Worm (Caenorhabditis elegans) whole organism, late embryonic: ENCODE measurements around the gene Y38E10A.33.

Experiments used
- C38D4.7 ChIP-seq: fragments of 200-800 bp; sonication (Bioruptor generic); optimal IDR thresholded peaks from 2 replicates; lab custom pipeline; 2018; ENCODE audit warnings: mild to moderate bottlenecking, missing genetic modification characterization, moderate library complexity, missing compliant biosample characterization
- K09A11.1 ChIP-seq: sonication (generic microtip); optimal IDR thresholded peaks from 2 replicates; lab custom pipeline; 2017; ENCODE audit warnings: antibody characterized with exemption, mild to moderate bottlenecking, missing genetic modification characterization, missing compliant biosample characterization; ENCODE audit not compliant: insufficient read depth
- T23F11.4 ChIP-seq: fragments of 200-800 bp; sonication (Bioruptor generic); optimal IDR thresholded peaks from 2 replicates; lab custom pipeline; 2018; ENCODE audit warnings: mild to moderate bottlenecking, missing genetic modification characterization, missing compliant biosample characterization
- ceh-19 ChIP-seq: fragments of 200-800 bp; sonication (Bioruptor generic); optimal IDR thresholded peaks from 2 replicates; lab custom pipeline; 2018; ENCODE audit warnings: mild to moderate bottlenecking, missing genetic modification characterization, missing compliant biosample characterization
- ceh-22 ChIP-seq: sonication (generic microtip); optimal IDR thresholded peaks from 2 replicates; lab custom pipeline; 2017; ENCODE audit warnings: missing biosample characterization, missing genetic modification characterization
- ceh-24 ChIP-seq: sonication (generic microtip); optimal IDR thresholded peaks from 2 replicates; lab custom pipeline; 2016; ENCODE audit warnings: mild to moderate bottlenecking, missing genetic modification characterization, missing compliant biosample characterization
- ceh-30 ChIP-seq: fragments of 150-350 bp; optimal IDR thresholded peaks from 2 replicates; lab custom pipeline; 2014; ENCODE audit warnings: missing biosample characterization, missing genetic modification characterization
- dmd-4 ChIP-seq: sonication (generic microtip); optimal IDR thresholded peaks from 2 replicates; lab custom pipeline; 2016; ENCODE audit warnings: borderline replicate concordance, missing genetic modification characterization, missing compliant biosample characterization
- dve-1 ChIP-seq: sonication (generic microtip); optimal IDR thresholded peaks from 2 replicates; lab custom pipeline; 2017; ENCODE audit warnings: antibody characterized with exemption, mild to moderate bottlenecking, missing genetic modification characterization, missing compliant biosample characterization
- eyg-1 ChIP-seq: sonication (generic microtip); optimal IDR thresholded peaks from 2 replicates; lab custom pipeline; 2016; ENCODE audit warnings: missing genotype, missing genetic modification characterization, missing compliant biosample characterization
- fax-1 ChIP-seq: sonication (generic microtip); optimal IDR thresholded peaks from 2 replicates; lab custom pipeline; 2016; ENCODE audit warnings: missing genotype, missing genetic modification characterization, missing compliant biosample characterization
- fkh-10 ChIP-seq: fragments of 150-350 bp; optimal IDR thresholded peaks from 2 replicates; lab custom pipeline; 2014; ENCODE audit warnings: missing biosample characterization, missing genetic modification reagents, missing genetic modification characterization
- hlh-13 ChIP-seq: fragments of 200-800 bp; sonication (Bioruptor generic); optimal IDR thresholded peaks from 2 replicates; lab custom pipeline; 2018; ENCODE audit warnings: mild to moderate bottlenecking, missing genetic modification characterization, missing compliant biosample characterization
- hlh-6 ChIP-seq: sonication (generic microtip); optimal IDR thresholded peaks from 2 replicates; lab custom pipeline; 2016; ENCODE audit warnings: missing genotype, missing genetic modification characterization, missing compliant biosample characterization
- madf-2 ChIP-seq: sonication (generic microtip); optimal IDR thresholded peaks from 2 replicates; lab custom pipeline; 2017; ENCODE audit warnings: missing genetic modification characterization, missing compliant biosample characterization
- mec-3 ChIP-seq: sonication (generic microtip); optimal IDR thresholded peaks from 2 replicates; lab custom pipeline; 2016; ENCODE audit warnings: borderline replicate concordance, missing genetic modification characterization, missing compliant biosample characterization
- nfya-1 ChIP-seq: sonication (generic microtip); optimal IDR thresholded peaks from 2 replicates; lab custom pipeline; 2017; ENCODE audit warnings: missing genetic modification characterization, mild to moderate bottlenecking, missing compliant biosample characterization, antibody characterized with exemption, moderate library complexity
- nhr-11 ChIP-seq: fragments of 150-350 bp; optimal IDR thresholded peaks from 2 replicates; lab custom pipeline; 2014; ENCODE audit warnings: missing biosample characterization, missing genetic modification characterization
- npax-4 ChIP-seq: sonication (generic microtip); optimal IDR thresholded peaks from 2 replicates; lab custom pipeline; 2016; ENCODE audit warnings: missing genetic modification characterization, missing compliant biosample characterization
- odd-2 ChIP-seq: sonication (generic microtip); optimal IDR thresholded peaks from 2 replicates; lab custom pipeline; 2017; ENCODE audit warnings: antibody characterized with exemption, mild to moderate bottlenecking, missing genetic modification characterization, missing compliant biosample characterization
- pax-1 ChIP-seq: fragments of 150-350 bp; optimal IDR thresholded peaks from 2 replicates; lab custom pipeline; 2014; ENCODE audit warnings: missing biosample characterization, missing genetic modification characterization
- pha-2 ChIP-seq: sonication (generic microtip); optimal IDR thresholded peaks from 2 replicates; lab custom pipeline; 2017; ENCODE audit warnings: mild to moderate bottlenecking, missing genetic modification characterization, missing compliant biosample characterization
- pqm-1 ChIP-seq: sonication (generic microtip); optimal IDR thresholded peaks from 2 replicates; lab custom pipeline; 2016; ENCODE audit warnings: missing genetic modification characterization, missing compliant biosample characterization
- ref-2 ChIP-seq: sonication (generic microtip); optimal IDR thresholded peaks from 2 replicates; lab custom pipeline; 2016; ENCODE audit warnings: missing genetic modification characterization, missing compliant biosample characterization
- sox-4 ChIP-seq: sonication (generic microtip); optimal IDR thresholded peaks from 2 replicates; lab custom pipeline; 2017; ENCODE audit warnings: mild to moderate bottlenecking, missing genetic modification characterization, inconsistent platforms, missing compliant biosample characterization
- syd-9 ChIP-seq: sonication (generic microtip); optimal IDR thresholded peaks from 2 replicates; lab custom pipeline; 2016; ENCODE audit warnings: mild to moderate bottlenecking, missing genetic modification characterization, moderate library complexity, missing compliant biosample characterization
- tbx-2 ChIP-seq: sonication (generic microtip); optimal IDR thresholded peaks from 2 replicates; lab custom pipeline; 2016; ENCODE audit warnings: missing genetic modification characterization, missing compliant biosample characterization
- tbx-7 ChIP-seq: sonication (generic microtip); optimal IDR thresholded peaks from 2 replicates; lab custom pipeline; 2016; ENCODE audit warnings: missing genotype, missing genetic modification characterization, missing compliant biosample characterization
- ttx-3 ChIP-seq: sonication (generic microtip); optimal IDR thresholded peaks from 2 replicates; lab custom pipeline; 2016; ENCODE audit warnings: missing genetic modification reagents, missing genetic modification characterization, missing compliant biosample characterization
- unc-3 ChIP-seq, 2 experiments: fragments of 200-800 bp in 1 of 2; sonication (Bioruptor generic) in 1 of 2; sonication (generic microtip) in 1 of 2; conservative IDR thresholded peaks in 1 of 2; optimal IDR thresholded peaks in 1 of 2; 2 replicates each; pipeline versions ENCODE4 v1.3.6 to Lab custom; 2016 to 2022; ENCODE audit warnings: missing compliant biosample characterization in 2 of 2, missing genetic modification characterization in 2 of 2, missing genetic modification reagents in 1 of 2
- unc-42 ChIP-seq: sonication (generic microtip); optimal IDR thresholded peaks from 2 replicates; lab custom pipeline; 2016; ENCODE audit warnings: missing genotype, missing genetic modification characterization, missing compliant biosample characterization
- unc-55 ChIP-seq: sonication (generic microtip); optimal IDR thresholded peaks from 2 replicates; lab custom pipeline; 2017; ENCODE audit warnings: missing biosample characterization, missing genetic modification reagents, missing genetic modification characterization
- zip-5 ChIP-seq: sonication (generic microtip); optimal IDR thresholded peaks from 2 replicates; lab custom pipeline; 2016; ENCODE audit warnings: missing genetic modification characterization, missing compliant biosample characterization
- ztf-16 ChIP-seq: sonication (generic microtip); optimal IDR thresholded peaks from 2 replicates; lab custom pipeline; 2017; ENCODE audit warnings: missing genetic modification characterization, missing compliant biosample characterization

Y38E10A.33 gene

DNA sequence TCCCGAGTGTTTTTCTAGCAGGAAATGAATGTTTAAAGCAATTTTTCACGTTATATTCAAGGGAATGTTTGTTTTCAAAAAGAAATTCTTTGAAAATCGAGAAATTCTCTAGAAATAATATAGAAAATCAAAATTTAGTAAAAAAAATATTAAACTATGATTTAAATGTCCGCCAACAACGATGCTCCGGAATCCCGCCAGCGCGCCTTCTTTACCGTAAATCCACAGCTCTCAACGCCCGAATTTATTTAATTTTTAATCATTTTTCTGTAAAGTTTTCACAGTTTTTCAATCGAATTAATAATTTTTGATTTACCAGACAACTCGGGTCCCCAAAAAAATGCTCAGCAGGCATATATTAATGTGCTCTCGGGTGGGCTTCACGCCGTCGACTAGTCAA, at the start of gene Y38E10A.33, which contains the start of gene cox-10:
Gene Y38E10A.33, minus strand, starts transcription at position 12 of the 400 bp plus-strand sequence.
Gene cox-10, plus strand, starts transcription at position 320 of the 400 bp plus-strand sequence.
- TF ChIP-seq K09A11.1 (tag; lab: Kevin White, UChicago): no peak
- TF ChIP-seq tbx-2 (tag; lab: Kevin White, UChicago): no peak
- TF ChIP-seq pax-1: peak; percentile 7
- no peak for TF ChIP-seq ttx-3
- no peak for TF ChIP-seq sox-4 (tag; lab: Kevin White, UChicago)
- no peak for TF ChIP-seq unc-3 (GFP tag; conservative IDR thresholded peaks at IDR 0.05; lab: Robert Waterston, UW)
- TF ChIP-seq unc-3 (tag; optimal IDR thresholded peaks at IDR 0.05; lab: Kevin White, UChicago): no peak
- no peak for TF ChIP-seq ceh-30 (tag; lab: Kevin White, UChicago)
- TF ChIP-seq hlh-13 (GFP tag; lab: Kevin White, UChicago): no peak
- TF ChIP-seq fkh-10 (GFP tag; lab: Kevin White, UChicago): no peak
- TF ChIP-seq ceh-24: no peak
- TF ChIP-seq pha-2: no peak
- TF ChIP-seq syd-9 (tag; lab: Kevin White, UChicago): no peak
- peak; percentile 26 for TF ChIP-seq unc-42 (tag; lab: Kevin White, UChicago)
- no peak for TF ChIP-seq madf-2 (tag; lab: Kevin White, UChicago)

- no peak for TF ChIP-seq dve-1 (tag; lab: Kevin White, UChicago)
- TF ChIP-seq odd-2: no peak
- no peak for TF ChIP-seq ztf-16
- no peak for TF ChIP-seq madf-2 (tag; lab: Kevin White, UChicago)
Measured at ce11 chrII:12728608-12729007, 49.2 kb upstream of the Y38E10A.33 start.

ce11 chrII:12727871-12728270, 48.4 kb upstream of the Y38E10A.33 start:
- peak; percentile 83 for TF ChIP-seq hlh-6 (tag; lab: Kevin White, UChicago)
- TF ChIP-seq ceh-24: no peak

DNA sequence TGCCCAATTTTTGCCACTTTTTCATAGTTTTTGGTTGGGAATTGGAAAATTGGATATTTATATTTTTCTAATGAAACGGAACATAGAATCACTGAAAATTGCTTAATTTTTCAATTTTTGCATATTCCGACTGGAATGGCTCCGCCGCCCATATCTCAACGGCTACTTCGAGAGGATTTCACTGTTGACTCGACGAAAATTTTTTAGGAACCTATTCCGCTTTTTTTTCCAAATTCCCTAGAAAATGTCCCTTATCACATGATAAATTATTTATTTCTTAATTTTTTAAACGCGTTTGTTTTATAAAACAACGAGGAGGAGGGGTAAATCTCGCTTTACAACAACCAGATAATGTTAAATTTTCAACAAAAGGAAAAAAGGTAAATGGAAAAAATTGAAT, 47.3 kb upstream of the Y38E10A.33 start:
- no peak for TF ChIP-seq mec-3
- TF ChIP-seq C38D4.7: no peak
- TF ChIP-seq zip-5: no peak
- no peak for TF ChIP-seq eyg-1 (tag; lab: Kevin White, UChicago)
- TF ChIP-seq syd-9 (tag; lab: Kevin White, UChicago): no peak
- no peak for TF ChIP-seq ttx-3
- TF ChIP-seq nhr-11 (tag; lab: Kevin White, UChicago): no peak
- no peak for TF ChIP-seq ceh-22 (tag; lab: Kevin White, UChicago)
- TF ChIP-seq unc-55 (GFP tag; lab: Kevin White, UChicago): no peak
- TF ChIP-seq tbx-7: no peak
- no peak for TF ChIP-seq T23F11.4 (GFP tag; lab: Kevin White, UChicago)
- TF ChIP-seq ceh-30 (tag; lab: Kevin White, UChicago): no peak
- TF ChIP-seq nfya-1: no peak
- TF ChIP-seq fkh-10 (GFP tag; lab: Kevin White, UChicago): no peak
- no peak for TF ChIP-seq pqm-1 (tag; lab: Kevin White, UChicago)
- TF ChIP-seq npax-4 (tag; lab: Kevin White, UChicago): no peak
- TF ChIP-seq fax-1 (tag; lab: Kevin White, UChicago): no peak
- no peak for TF ChIP-seq ceh-19
- TF ChIP-seq dmd-4: no peak
- no peak for TF ChIP-seq ref-2

DNA sequence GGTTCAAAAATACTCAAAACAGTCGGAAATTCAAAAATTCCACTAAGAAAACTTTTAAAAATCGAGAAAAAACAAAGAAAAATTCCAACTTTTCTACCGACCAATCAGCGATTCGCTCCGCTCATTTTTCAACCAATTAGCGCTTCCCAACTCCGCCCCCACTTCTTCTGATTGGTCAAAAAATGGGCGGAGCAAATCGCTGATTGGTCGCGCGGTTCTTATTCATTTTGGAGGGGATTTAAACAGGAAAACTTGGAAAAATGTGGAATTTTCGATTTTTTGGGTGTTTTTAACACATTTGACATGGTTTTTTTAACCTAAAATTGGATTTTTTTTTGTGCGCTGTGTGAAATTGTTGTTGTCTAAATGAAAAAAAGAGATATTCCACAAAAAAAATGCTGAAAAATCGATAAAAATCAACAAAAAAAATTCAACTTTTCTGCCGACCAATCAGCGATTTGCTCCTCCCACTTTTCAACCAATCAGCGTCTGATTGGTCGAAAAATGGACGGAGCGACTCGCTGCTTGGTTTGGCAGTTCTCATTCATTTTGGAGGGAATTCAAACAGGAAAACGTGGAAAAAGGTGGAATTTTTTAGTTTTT, 43.3 kb upstream of the Y38E10A.33 start:
- peak; percentile 90 for TF ChIP-seq nfya-1
- TF ChIP-seq tbx-7: no peak
- TF ChIP-seq T23F11.4 (GFP tag; lab: Kevin White, UChicago): no peak
